Fruit fly (Drosophila melanogaster) whole organism, embryonic: ENCODE measurements around the gene TotZ.

Experiments used
- CG10147 ChIP-seq: fragments of 200-800 bp; sonication (Bioruptor generic); optimal IDR thresholded peaks from 2 replicates; lab custom pipeline; 2019; ENCODE audit warnings: missing biosample characterization, mild to moderate bottlenecking, missing genetic modification characterization, moderate library complexity
- CG10321 ChIP-seq: fragments of 200-800 bp; sonication (Bioruptor generic); IDR thresholded peaks from 2 replicates; pipeline ENCODE4 v1.3.6; 2022; ENCODE audit warnings: missing biosample characterization, missing genetic modification characterization
- Camta ChIP-seq: fragments of 200-800 bp; sonication (Bioruptor generic); optimal IDR thresholded peaks from 2 replicates; lab custom pipeline; 2016; ENCODE audit warnings: missing biosample characterization, missing genetic modification characterization
- Fer2 ChIP-seq: fragments of 200-800 bp; sonication (Bioruptor generic); optimal IDR thresholded peaks from 2 replicates; lab custom pipeline; 2018; ENCODE audit warnings: missing biosample characterization, mild to moderate bottlenecking, missing genetic modification characterization, moderate library complexity
- Sry-δ ChIP-seq: fragments of 200-800 bp; sonication (Bioruptor generic); optimal IDR thresholded peaks from 2 replicates; lab custom pipeline; 2016; ENCODE audit warnings: missing biosample characterization, missing genetic modification characterization
- vfl ChIP-seq: fragments of 200-800 bp; sonication (Bioruptor generic); optimal IDR thresholded peaks from 2 replicates; lab custom pipeline; 2016; ENCODE audit warnings: missing biosample characterization, missing genetic modification characterization

- TF ChIP-seq Fer2 (tag; lab: Kevin White, UChicago), result no peak
- TF ChIP-seq Camta (GFP tag; lab: Kevin White, UChicago), result no peak
- TF ChIP-seq vfl (GFP tag; lab: Kevin White, UChicago), result no peak
- peak; percentile 50 for TF ChIP-seq CG10321 (GFP tag; lab: Robert Waterston, UW)
- no peak for TF ChIP-seq CG10147 (GFP tag; lab: Kevin White, UChicago)
- TF ChIP-seq Sry-δ (GFP tag; lab: Kevin White, UChicago), result no peak
Measured at dm6 chr3R:20846768-20847167, 30.8 kb upstream of the TotZ start, which contains the start of gene CG15696.
